Fruit fly (Drosophila melanogaster): ENCODE results near the gene Lipt2.
A peak's percentile ranks its signal among the peaks of the same experiment; 100 is the strongest.

DNA sequence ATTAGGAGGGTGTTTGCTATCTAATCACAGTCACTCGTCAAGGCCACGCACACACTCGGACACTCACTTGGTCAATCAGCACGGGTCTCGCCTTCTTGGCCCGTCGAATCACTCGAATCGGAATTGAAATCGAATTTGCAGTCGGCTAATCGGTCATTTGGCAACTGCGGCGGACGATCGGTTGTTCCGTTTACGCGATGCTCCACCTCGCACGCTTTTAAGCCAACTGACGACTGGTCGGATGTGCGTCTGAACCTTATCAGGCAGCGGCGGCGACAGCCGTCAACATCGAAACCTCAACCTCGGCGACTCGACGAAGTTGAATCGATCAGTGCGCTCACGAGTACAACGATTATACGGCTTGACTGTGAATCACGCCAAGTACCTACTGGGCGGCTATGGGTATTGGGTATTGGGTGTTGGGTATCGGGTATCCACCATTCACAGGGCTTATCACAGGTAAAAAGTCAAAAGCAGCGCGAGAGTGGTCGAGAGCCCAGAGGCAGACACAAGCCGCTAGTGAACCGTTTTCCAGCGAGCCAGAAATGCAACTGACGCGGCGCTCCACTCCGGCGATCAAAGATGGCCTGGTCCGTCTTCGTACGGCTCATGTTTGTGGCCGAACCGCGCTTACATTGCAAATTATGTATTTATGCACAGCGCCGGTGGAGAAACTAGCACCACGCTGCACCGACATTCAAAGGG, 34.1 kb upstream of the Lipt2 start:
- TF ChIP-seq CG7045 (GFP tag; optimal IDR thresholded peaks at IDR 0.05) (peak; percentile 23), CG1620 (GFP tag; optimal IDR thresholded peaks at IDR 0.05) (peak; percentile 8), Crg-1 (GFP tag; optimal IDR thresholded peaks at IDR 0.05) (peak; percentile 15), Mnt (GFP tag; optimal IDR thresholded peaks at IDR 0.05) (peak; percentile 79), CG33017 (tag; optimal IDR thresholded peaks at IDR 0.05) (peak; percentile 59), CG11617 (GFP tag; optimal IDR thresholded peaks at IDR 0.05) (peak; percentile 29), pad (GFP tag; optimal IDR thresholded peaks at IDR 0.05) (no peak), toe (GFP tag; optimal IDR thresholded peaks at IDR 0.05) (no peak), cnc (optimal IDR thresholded peaks at IDR 0.05) (no peak), CG5204 (GFP tag; optimal IDR thresholded peaks at IDR 0.05) (no peak)

Measured in whole organism, adult.